Worm (Caenorhabditis elegans) whole organism, L4 larva: ENCODE data around the gene srx-17.
A peak's percentile ranks its signal among the peaks of the same experiment; 100 is the strongest.

Experiments
- D1046.2 ChIP-seq: fragments of 200-800 bp; sonication (Bioruptor generic); IDR thresholded peaks from 2 replicates; pipeline ENCODE4 v1.3.6; 2022; ENCODE audit warnings: missing genetic modification characterization, missing compliant biosample characterization
- F10B5.3 ChIP-seq: sonication (generic microtip); optimal IDR thresholded peaks from 2 replicates; lab custom pipeline; 2016; ENCODE audit warnings: mild to moderate bottlenecking, missing genetic modification characterization, missing compliant biosample characterization
- F44E2.7 ChIP-seq: fragments of 200-800 bp; sonication (Bioruptor generic); IDR thresholded peaks from 2 replicates; pipeline ENCODE4 v2.1.2; 2022; ENCODE audit warnings: missing genetic modification characterization, missing compliant biosample characterization
- T20F7.1 ChIP-seq: fragments of 200-800 bp; sonication (Bioruptor generic); optimal IDR thresholded peaks from 2 replicates; lab custom pipeline; 2018; ENCODE audit warnings: mild to moderate bottlenecking, missing genetic modification characterization, missing compliant biosample characterization
- T26A8.4 ChIP-seq: fragments of 200-800 bp; sonication (Bioruptor generic); IDR thresholded peaks from 2 replicates; pipeline ENCODE4 v1.3.6; 2022; ENCODE audit warnings: missing genetic modification characterization, missing compliant biosample characterization
- ZK337.2 ChIP-seq: fragments of 200-800 bp; sonication (Bioruptor generic); IDR thresholded peaks from 2 replicates; pipeline ENCODE4 v1.3.6; 2022; ENCODE audit warnings: missing genetic modification reagents, missing genetic modification characterization, missing compliant biosample characterization
- ZK546.5 ChIP-seq, 2 experiments: sonication (generic microtip); optimal IDR thresholded peaks; 2 replicates each; lab custom pipeline; 2017; ENCODE audit warnings: missing biosample characterization in 2 of 2, missing genetic modification characterization in 2 of 2
- aha-1 ChIP-seq: fragments of 150-350 bp; peaks from one replicate; lab custom pipeline; 2014; ENCODE audit warnings: missing biosample characterization, missing genetic modification characterization
- ama-1 ChIP-seq: fragments of 150-350 bp; optimal IDR thresholded peaks from 2 replicates; lab custom pipeline; 2014; ENCODE audit warnings: inconsistent platforms, mixed read lengths
- ceh-20 ChIP-seq: fragments of 200-800 bp; sonication (Bioruptor generic); IDR thresholded peaks from 2 replicates; pipeline ENCODE4 v1.3.6; 2022; ENCODE audit warnings: missing genetic modification reagents, missing genetic modification characterization, missing compliant biosample characterization
- ceh-44 ChIP-seq: fragments of 200-800 bp; sonication (Bioruptor generic); IDR thresholded peaks from 2 replicates; pipeline ENCODE4 v1.3.6; 2022; ENCODE audit warnings: missing genetic modification reagents, missing genetic modification characterization, missing compliant biosample characterization
- daf-16 ChIP-seq, 3 experiments: sonication (generic microtip); optimal IDR thresholded peaks; 2 replicates each; lab custom pipeline; 2016 to 2017; ENCODE audit warnings: missing genetic modification characterization in 3 of 3, missing genetic modification reagents in 3 of 3, mild to moderate bottlenecking in 2 of 3, missing compliant biosample characterization in 2 of 3, missing biosample characterization in 1 of 3, moderate library complexity in 1 of 3
- daf-8 ChIP-seq: fragments of 200-800 bp; sonication (Bioruptor generic); IDR thresholded peaks from 2 replicates; pipeline ENCODE4 v1.3.6; 2022; ENCODE audit warnings: missing genetic modification characterization, missing compliant biosample characterization
- dmd-6 ChIP-seq: fragments of 200-800 bp; sonication (Bioruptor generic); IDR thresholded peaks from 2 replicates; pipeline ENCODE4 v1.3.6; 2022; ENCODE audit warnings: missing genetic modification reagents, missing genetic modification characterization, missing compliant biosample characterization
- dve-1 ChIP-seq: sonication (generic microtip); optimal IDR thresholded peaks from 2 replicates; lab custom pipeline; 2017; ENCODE audit warnings: antibody characterized with exemption, mild to moderate bottlenecking, missing genetic modification characterization, missing compliant biosample characterization; ENCODE audit not compliant: insufficient read depth
- fos-1 ChIP-seq: fragments of 150-350 bp; optimal IDR thresholded peaks from 2 replicates; lab custom pipeline; 2014; ENCODE audit warnings: missing biosample characterization, missing genetic modification characterization
- hlh-11 ChIP-seq: fragments of 200-800 bp; sonication (Bioruptor generic); optimal IDR thresholded peaks from 2 replicates; lab custom pipeline; 2018; ENCODE audit warnings: mild to moderate bottlenecking, missing genetic modification characterization, missing compliant biosample characterization
- jun-1 ChIP-seq: fragments of 150-350 bp; optimal IDR thresholded peaks from 2 replicates; lab custom pipeline; 2014; ENCODE audit warnings: missing biosample characterization, missing genetic modification reagents, missing genetic modification characterization
- lin-39 ChIP-seq: fragments of 150-350 bp; optimal IDR thresholded peaks from 2 replicates; lab custom pipeline; 2014; ENCODE audit warnings: missing biosample characterization, missing genetic modification reagents, missing genetic modification characterization
- lir-3 ChIP-seq: sonication (generic microtip); optimal IDR thresholded peaks from 2 replicates; lab custom pipeline; 2016; ENCODE audit warnings: mild to moderate bottlenecking, missing genetic modification characterization, missing compliant biosample characterization
- lsy-2 ChIP-seq, 2 experiments: fragments of 150-350 bp in 1 of 2; sonication (generic microtip) in 1 of 2; optimal IDR thresholded peaks; 2 replicates each; lab custom pipeline; 2014 to 2017; ENCODE audit warnings: missing biosample characterization in 2 of 2, missing genetic modification characterization in 2 of 2
- madf-5 ChIP-seq, 2 experiments: fragments of 200-800 bp; sonication (Bioruptor generic); IDR thresholded peaks; 2 replicates each; pipeline ENCODE4 v1.3.6; 2022; ENCODE audit warnings: missing compliant biosample characterization in 2 of 2, missing genetic modification characterization in 2 of 2
- mdl-1 ChIP-seq, 2 experiments: fragments of 150-350 bp in 1 of 2; sonication (generic microtip) in 1 of 2; optimal IDR thresholded peaks; 2 replicates each; lab custom pipeline; 2014 to 2017; ENCODE audit warnings: missing biosample characterization in 2 of 2, missing genetic modification characterization in 2 of 2
- mdt-29 ChIP-seq: fragments of 200-800 bp; sonication (Bioruptor generic); IDR thresholded peaks from 2 replicates; pipeline ENCODE4 v1.3.6; 2022; ENCODE audit warnings: missing genetic modification reagents, missing genetic modification characterization, missing compliant biosample characterization
- nhr-111 ChIP-seq: fragments of 200-800 bp; sonication (Bioruptor generic); optimal IDR thresholded peaks from 2 replicates; lab custom pipeline; 2018; ENCODE audit warnings: mild to moderate bottlenecking, missing genetic modification characterization, missing compliant biosample characterization
- nhr-28 ChIP-seq: fragments of 150-350 bp; optimal IDR thresholded peaks from 2 replicates; lab custom pipeline; 2014; ENCODE audit warnings: missing biosample characterization, missing genetic modification characterization
- nhr-41 ChIP-seq: fragments of 200-800 bp; sonication (Bioruptor generic); IDR thresholded peaks from 2 replicates; pipeline ENCODE4 v1.3.6; 2022; ENCODE audit warnings: missing genetic modification reagents, missing genetic modification characterization, missing compliant biosample characterization
- nhr-42 ChIP-seq: fragments of 200-800 bp; sonication (Bioruptor generic); IDR thresholded peaks from 2 replicates; pipeline ENCODE4 v1.3.6; 2022; ENCODE audit warnings: missing genetic modification characterization, missing compliant biosample characterization
- nhr-48 ChIP-seq: sonication (generic microtip); optimal IDR thresholded peaks from 2 replicates; lab custom pipeline; 2016; ENCODE audit warnings: mild to moderate bottlenecking, missing genetic modification characterization, missing compliant biosample characterization
- nhr-76 ChIP-seq: fragments of 150-350 bp; optimal IDR thresholded peaks from 2 replicates; lab custom pipeline; 2014; ENCODE audit warnings: missing biosample characterization, missing genetic modification characterization
- nhr-77 ChIP-seq: fragments of 150-350 bp; optimal IDR thresholded peaks from 2 replicates; lab custom pipeline; 2014; ENCODE audit warnings: missing biosample characterization, missing genetic modification characterization
- pha-4 ChIP-seq, 2 experiments: fragments of 150-350 bp in 1 of 2; fragments of 200-800 bp in 1 of 2; sonication (Bioruptor generic) in 1 of 2; IDR thresholded peaks in 1 of 2; optimal IDR thresholded peaks in 1 of 2; 2 replicates each; pipeline versions ENCODE4 v1.3.6 to Lab custom; 2014 to 2022; ENCODE audit warnings: missing genetic modification characterization in 2 of 2, missing genetic modification reagents in 2 of 2, missing biosample characterization in 1 of 2, missing compliant biosample characterization in 1 of 2
- php-3 ChIP-seq: fragments of 200-800 bp; sonication (Bioruptor generic); IDR thresholded peaks from 2 replicates; pipeline ENCODE4 v1.3.6; 2022; ENCODE audit warnings: missing genetic modification reagents, missing genetic modification characterization, missing compliant biosample characterization
- snpc-4 ChIP-seq: fragments of 150-350 bp; optimal IDR thresholded peaks from 2 replicates; lab custom pipeline; 2014; ENCODE audit warnings: missing biosample characterization, missing genetic modification characterization
- tag-97 ChIP-seq: fragments of 200-800 bp; sonication (Bioruptor generic); IDR thresholded peaks from 2 replicates; pipeline ENCODE4 v1.3.6; 2022; ENCODE audit warnings: missing genetic modification characterization, missing compliant biosample characterization
- vab-7 ChIP-seq: fragments of 200-800 bp; sonication (Bioruptor generic); IDR thresholded peaks from 2 replicates; pipeline ENCODE4 v1.3.6; 2022; ENCODE audit warnings: missing genetic modification reagents, missing genetic modification characterization, missing compliant biosample characterization
- zip-11 ChIP-seq: fragments of 200-800 bp; sonication (Bioruptor generic); IDR thresholded peaks from 2 replicates; pipeline ENCODE4 v1.3.6; 2022; ENCODE audit warnings: missing genetic modification characterization, missing compliant biosample characterization
- zip-2 ChIP-seq: fragments of 150-350 bp; optimal IDR thresholded peaks from 2 replicates; lab custom pipeline; 2014; ENCODE audit warnings: missing biosample characterization, missing genetic modification characterization
- ztf-11 ChIP-seq: fragments of 150-350 bp; optimal IDR thresholded peaks from 2 replicates; lab custom pipeline; 2014; ENCODE audit warnings: missing biosample characterization, missing genetic modification characterization

The srx-17 gene

ce11 chrV:13880607-13881006 is 39.6 kb downstream of the srx-17 start, which contains the start of gene T22G5.3:
TSS of gene T22G5.3 (plus strand) at chrV:13880907.
- TF ChIP-seq vab-7 (GFP tag; lab: Robert Waterston, UW): no peak
- TF ChIP-seq daf-8 (GFP tag; lab: Robert Waterston, UW): no peak
- TF ChIP-seq D1046.2 (GFP tag; lab: Robert Waterston, UW): no peak
- no peak for TF ChIP-seq ZK546.5 (tag; optimal IDR thresholded peaks at IDR 0.05; lab: Kevin White, UChicago)
- no peak for TF ChIP-seq php-3 (GFP tag; lab: Robert Waterston, UW)
- no peak for TF ChIP-seq zip-2 (tag; lab: Kevin White, UChicago)
- TF ChIP-seq mdl-1 (tag; optimal IDR thresholded peaks at IDR 0.05; lab: Kevin White, UChicago): no peak
- TF ChIP-seq lir-3 (tag; lab: Kevin White, UChicago): no peak
- no peak for TF ChIP-seq T26A8.4
- TF ChIP-seq ceh-44 (GFP tag; lab: Robert Waterston, UW): no peak
- no peak for TF ChIP-seq mdt-29 (GFP tag; lab: Robert Waterston, UW)
- TF ChIP-seq nhr-28 (tag; lab: Kevin White, UChicago): no peak

- TF ChIP-seq nhr-76 (tag; lab: Kevin White, UChicago): no peak
- peak; percentile 16 for TF ChIP-seq aha-1 (tag; lab: Kevin White, UChicago)
These were observed 46.3 kb downstream of the srx-17 start, which contains the start of gene srsx-19 for ce11 chrV:13887358-13887757. TSS of gene srsx-19 (plus strand) at chrV:13887658.

- TF ChIP-seq D1046.2 (GFP tag; lab: Robert Waterston, UW): no peak
- TF ChIP-seq ceh-20 (GFP tag; lab: Robert Waterston, UW): no peak
- TF ChIP-seq jun-1 (tag; lab: Kevin White, UChicago): no peak
- TF ChIP-seq ztf-11 (tag; lab: Kevin White, UChicago): no peak
- no peak for TF ChIP-seq tag-97
- no peak for TF ChIP-seq hlh-11 (tag; lab: Kevin White, UChicago)
- TF ChIP-seq fos-1: no peak
- TF ChIP-seq T20F7.1 (GFP tag; lab: Kevin White, UChicago): no peak
- no peak for TF ChIP-seq zip-11 (GFP tag; lab: Robert Waterston, UW)
- TF ChIP-seq daf-16 (GFP tag; optimal IDR thresholded peaks at IDR 0.05; lab: Kevin White, UChicago): no peak
- no peak for TF ChIP-seq daf-16 (tag; optimal IDR thresholded peaks at IDR 0.05; lab: Kevin White, UChicago)
These were observed 48.5 kb downstream of the srx-17 start, which contains the start of gene spp-12 for ce11 chrV:13889516-13889915. TSS of gene spp-12 (plus strand) at chrV:13889816.

ce11 chrV:13890473-13890872 is 49.5 kb downstream of the srx-17 start, which contains the start of gene lbp-8:
TSS of gene lbp-8 (plus strand) at chrV:13890773.
- no peak for TF ChIP-seq nhr-41 (GFP tag; lab: Robert Waterston, UW)
- no peak for TF ChIP-seq nhr-42 (GFP tag; lab: Robert Waterston, UW)
- no peak for TF ChIP-seq lsy-2 (tag; optimal IDR thresholded peaks at IDR 0.05; lab: Kevin White, UChicago)
- TF ChIP-seq F44E2.7 (GFP tag; lab: Robert Waterston, UW): no peak
- no peak for TF ChIP-seq nhr-111
- TF ChIP-seq lin-39 (tag; lab: Kevin White, UChicago): no peak

- TF ChIP-seq nhr-28 (tag; lab: Kevin White, UChicago) (peak; percentile 37), pha-4 (GFP tag; IDR thresholded peaks at IDR 0.05; lab: Robert Waterston, UW) (no peak), pha-4 (tag; optimal IDR thresholded peaks at IDR 0.05; lab: Kevin White, UChicago) (no peak), madf-5 (GFP tag; IDR thresholded peaks at IDR 0.05; lab: Robert Waterston, UW) (no peak), dve-1 (tag; lab: Kevin White, UChicago) (peak; percentile 76), dmd-6 (GFP tag; lab: Robert Waterston, UW) (peak; percentile 64), snpc-4 (tag; lab: Kevin White, UChicago) (no peak), F10B5.3 (tag; lab: Kevin White, UChicago) (no peak), daf-16 (GFP tag; optimal IDR thresholded peaks at IDR 0.05; lab: Kevin White, UChicago) (no peak), daf-16 (tag; optimal IDR thresholded peaks at IDR 0.05; lab: Kevin White, UChicago) (peak; percentile 96), ama-1 (no peak), fos-1 (no peak), ZK337.2 (no peak), nhr-48 (no peak), php-3 (GFP tag; lab: Robert Waterston, UW) (peak; percentile 55; the same call in 1 of the 2 replicates), hlh-11 (tag; lab: Kevin White, UChicago) (peak; percentile 45), nhr-77 (tag; lab: Kevin White, UChicago) (peak; percentile 53)
These were observed 50.5 kb downstream of the srx-17 start for ce11 chrV:13891489-13891888.
